Worm (Caenorhabditis elegans) whole organism, young adult: ENCODE data around the gene M117.4.

Experiments used
- B0261.1 ChIP-seq: sonication (generic microtip); optimal IDR thresholded peaks from 2 replicates; lab custom pipeline; 2016; ENCODE audit warnings: mild to moderate bottlenecking, missing genetic modification characterization, moderate library complexity, missing compliant biosample characterization
- B0336.3 ChIP-seq: fragments of 200-800 bp; sonication (Bioruptor generic); IDR thresholded peaks from 2 replicates; pipeline ENCODE4 v1.3.6; 2022; ENCODE audit warnings: missing genetic modification characterization, missing compliant biosample characterization
- C06A6.2 ChIP-seq: fragments of 200-800 bp; sonication (Bioruptor generic); conservative IDR thresholded peaks from 2 replicates; pipeline ENCODE4 v1.3.6; 2022; ENCODE audit warnings: missing genetic modification characterization, missing compliant biosample characterization
- F10E7.11 ChIP-seq: sonication (generic microtip); optimal IDR thresholded peaks from 2 replicates; lab custom pipeline; 2017; ENCODE audit warnings: mild to moderate bottlenecking, missing genetic modification characterization, moderate library complexity, missing compliant biosample characterization
- F23B12.7 ChIP-seq: sonication (generic microtip); optimal IDR thresholded peaks from 2 replicates; lab custom pipeline; 2017; ENCODE audit warnings: missing genetic modification characterization, mild to moderate bottlenecking, missing compliant biosample characterization, antibody characterized with exemption, moderate library complexity; ENCODE audit not compliant: insufficient read depth
- F39B2.1 ChIP-seq: fragments of 200-800 bp; sonication (Bioruptor generic); IDR thresholded peaks from 2 replicates; pipeline ENCODE4 v1.3.6; 2022; ENCODE audit warnings: missing genetic modification reagents, missing genetic modification characterization, missing compliant biosample characterization
- F55B11.4 ChIP-seq: sonication (generic microtip); optimal IDR thresholded peaks from 2 replicates; lab custom pipeline; 2016; ENCODE audit warnings: missing compliant biosample characterization, missing genetic modification characterization, borderline replicate concordance; ENCODE audit not compliant: insufficient read depth
- F57C9.4 ChIP-seq: sonication (generic microtip); optimal IDR thresholded peaks from 2 replicates; lab custom pipeline; 2017; ENCODE audit warnings: mild to moderate bottlenecking, missing genetic modification characterization, missing compliant biosample characterization
- K11D2.4 ChIP-seq: fragments of 200-800 bp; sonication (Bioruptor generic); IDR thresholded peaks from 2 replicates; pipeline ENCODE4 v1.3.6; 2022; ENCODE audit warnings: missing genetic modification reagents, missing genetic modification characterization, missing compliant biosample characterization
- K12H6.12 ChIP-seq: fragments of 200-800 bp; sonication (Bioruptor generic); optimal IDR thresholded peaks from 2 replicates; lab custom pipeline; 2018; ENCODE audit warnings: mild to moderate bottlenecking, missing genetic modification characterization, missing compliant biosample characterization
- Y67H2A.10 ChIP-seq: fragments of 200-800 bp; sonication (Bioruptor generic); conservative IDR thresholded peaks from 2 replicates; pipeline ENCODE4 v1.3.6; 2022; ENCODE audit warnings: missing genetic modification reagents, missing genetic modification characterization, missing compliant biosample characterization
- Y79H2A.3 ChIP-seq: fragments of 200-800 bp; sonication (Bioruptor generic); conservative IDR thresholded peaks from 2 replicates; pipeline ENCODE4 v1.3.6; 2022; ENCODE audit warnings: missing genetic modification reagents, missing genetic modification characterization, missing compliant biosample characterization
- ZK185.1 ChIP-seq: sonication (generic microtip); optimal IDR thresholded peaks from 2 replicates; lab custom pipeline; 2016; ENCODE audit warnings: mild to moderate bottlenecking, missing genetic modification characterization, missing compliant biosample characterization; ENCODE audit not compliant: poor library complexity, severe bottlenecking
- attf-5 ChIP-seq: fragments of 200-800 bp; sonication (Bioruptor generic); optimal IDR thresholded peaks from 2 replicates; lab custom pipeline; 2018; ENCODE audit warnings: mild to moderate bottlenecking, missing genetic modification characterization, missing compliant biosample characterization
- attf-6 ChIP-seq: fragments of 200-800 bp; sonication (Bioruptor generic); IDR thresholded peaks from 2 replicates; pipeline ENCODE4 v1.3.6; 2022; ENCODE audit warnings: missing genetic modification reagents, missing genetic modification characterization, missing compliant biosample characterization
- ceh-27 ChIP-seq: fragments of 200-800 bp; sonication (Bioruptor generic); optimal IDR thresholded peaks from 2 replicates; lab custom pipeline; 2018; ENCODE audit warnings: mild to moderate bottlenecking, missing genetic modification characterization, moderate library complexity, missing compliant biosample characterization
- ceh-58 ChIP-seq: fragments of 200-800 bp; sonication (Bioruptor generic); IDR thresholded peaks from 2 replicates; pipeline ENCODE4 v1.3.6; 2022; ENCODE audit warnings: missing genetic modification characterization, missing compliant biosample characterization
- ceh-91 ChIP-seq: fragments of 200-800 bp; sonication (Bioruptor generic); IDR thresholded peaks from 2 replicates; pipeline ENCODE4 v1.3.6; 2022; ENCODE audit warnings: missing genetic modification reagents, missing genetic modification characterization, missing compliant biosample characterization
- ets-4 ChIP-seq: fragments of 200-800 bp; sonication (Bioruptor generic); optimal IDR thresholded peaks from 2 replicates; lab custom pipeline; 2018; ENCODE audit warnings: mild to moderate bottlenecking, missing genetic modification characterization, missing compliant biosample characterization
- gei-17 ChIP-seq: fragments of 200-800 bp; sonication (Bioruptor generic); optimal IDR thresholded peaks from 2 replicates; lab custom pipeline; 2018; ENCODE audit warnings: mild to moderate bottlenecking, missing genetic modification characterization, missing compliant biosample characterization
- hmg-1.2 ChIP-seq: fragments of 200-800 bp; sonication (Bioruptor generic); IDR thresholded peaks from 2 replicates; pipeline ENCODE4 v1.3.6; 2022; ENCODE audit warnings: missing genetic modification reagents, missing genetic modification characterization, missing compliant biosample characterization
- hrde-1 ChIP-seq: sonication (generic microtip); optimal IDR thresholded peaks from 2 replicates; lab custom pipeline; 2016; ENCODE audit warnings: missing genetic modification characterization, mild to moderate bottlenecking, missing compliant biosample characterization, moderate library complexity, missing genotype, missing genetic modification reagents, borderline replicate concordance
- hsf-1 ChIP-seq: fragments of 200-800 bp; sonication (Bioruptor generic); IDR thresholded peaks from 2 replicates; pipeline ENCODE4 v1.3.6; 2022; ENCODE audit warnings: missing genetic modification reagents, missing genetic modification characterization, missing compliant biosample characterization
- lsl-1 ChIP-seq: fragments of 200-800 bp; sonication (Bioruptor generic); optimal IDR thresholded peaks from 2 replicates; lab custom pipeline; 2018; ENCODE audit warnings: mild to moderate bottlenecking, missing genetic modification characterization, moderate library complexity, missing compliant biosample characterization
- lsy-27 ChIP-seq: sonication (generic microtip); optimal IDR thresholded peaks from 2 replicates; lab custom pipeline; 2017; ENCODE audit warnings: missing genetic modification characterization, mild to moderate bottlenecking, missing compliant biosample characterization, antibody characterized with exemption, missing genotype, borderline replicate concordance; ENCODE audit not compliant: insufficient read depth
- mcd-1 ChIP-seq: fragments of 200-800 bp; sonication (Bioruptor generic); IDR thresholded peaks from 2 replicates; pipeline ENCODE4 v1.3.6; 2022; ENCODE audit warnings: missing genetic modification reagents, missing genetic modification characterization, missing compliant biosample characterization
- mel-28 ChIP-seq: sonication (generic microtip); optimal IDR thresholded peaks from 2 replicates; lab custom pipeline; 2016; ENCODE audit warnings: borderline replicate concordance, mild to moderate bottlenecking, missing genetic modification characterization, missing compliant biosample characterization
- mxl-1 ChIP-seq: sonication (generic microtip); optimal IDR thresholded peaks from 2 replicates; lab custom pipeline; 2016; ENCODE audit warnings: missing genetic modification characterization, missing compliant biosample characterization
- nhr-120 ChIP-seq: fragments of 200-800 bp; sonication (Bioruptor generic); IDR thresholded peaks from 2 replicates; pipeline ENCODE4 v1.3.6; 2022; ENCODE audit warnings: missing genetic modification characterization, missing compliant biosample characterization
- nhr-27 ChIP-seq: fragments of 200-800 bp; sonication (Bioruptor generic); optimal IDR thresholded peaks from 2 replicates; lab custom pipeline; 2018; ENCODE audit warnings: mild to moderate bottlenecking, missing genetic modification characterization, moderate library complexity, missing compliant biosample characterization
- nhr-80 ChIP-seq: sonication (generic microtip); optimal IDR thresholded peaks from 2 replicates; lab custom pipeline; 2016; ENCODE audit warnings: missing genetic modification characterization, missing compliant biosample characterization
- pha-4 ChIP-seq: fragments of 150-350 bp; sonication (generic microtip); optimal IDR thresholded peaks from 2 replicates; lab custom pipeline; 2014; ENCODE audit warnings: missing biosample characterization, missing genetic modification reagents, missing genetic modification characterization
- rcor-1 ChIP-seq: fragments of 200-800 bp; sonication (Bioruptor generic); IDR thresholded peaks from 2 replicates; pipeline ENCODE4 v1.3.6; 2022; ENCODE audit warnings: missing genetic modification reagents, missing genetic modification characterization, missing compliant biosample characterization
- sea-2 ChIP-seq: fragments of 200-800 bp; sonication (Bioruptor generic); IDR thresholded peaks from 2 replicates; pipeline ENCODE4 v1.3.6; 2022; ENCODE audit warnings: missing genetic modification characterization, missing compliant biosample characterization
- snpc-1.3 ChIP-seq: sonication (generic microtip); optimal IDR thresholded peaks from 2 replicates; lab custom pipeline; 2017; ENCODE audit warnings: missing genetic modification characterization, mild to moderate bottlenecking, missing compliant biosample characterization, antibody characterized with exemption, moderate library complexity, missing genotype, missing genetic modification reagents; ENCODE audit not compliant: insufficient read depth
- snpc-3.4 ChIP-seq: sonication (generic microtip); optimal IDR thresholded peaks from 2 replicates; lab custom pipeline; 2017; ENCODE audit warnings: missing genetic modification characterization, mild to moderate bottlenecking, missing compliant biosample characterization, antibody characterized with exemption, moderate library complexity, missing genotype, missing genetic modification reagents
- snpc-4 ChIP-seq, 5 experiments: fragments of 150-350 bp in 1 of 5; sonication (generic microtip) in 4 of 5; optimal IDR thresholded peaks; 2 replicates each; lab custom pipeline; 2014 to 2018; ENCODE audit warnings: missing genetic modification characterization in 5 of 5, missing biosample characterization in 3 of 5, antibody characterized with exemption in 2 of 5, mild to moderate bottlenecking in 2 of 5, missing compliant biosample characterization in 2 of 5, missing genotype in 2 of 5, moderate library complexity in 2 of 5, missing genetic modification reagents in 1 of 5
- tlf-1 ChIP-seq: fragments of 200-800 bp; sonication (Bioruptor generic); optimal IDR thresholded peaks from 2 replicates; lab custom pipeline; 2018; ENCODE audit warnings: mild to moderate bottlenecking, missing genetic modification characterization, missing compliant biosample characterization
- ztf-22 ChIP-seq: fragments of 200-800 bp; sonication (Bioruptor generic); optimal IDR thresholded peaks from 2 replicates; lab custom pipeline; 2018; ENCODE audit warnings: mild to moderate bottlenecking, missing genetic modification characterization, moderate library complexity, missing compliant biosample characterization
- ztf-25 ChIP-seq: fragments of 200-800 bp; sonication (Bioruptor generic); IDR thresholded peaks from 2 replicates; pipeline ENCODE4 v1.3.6; 2022; ENCODE audit warnings: missing genetic modification reagents, missing genetic modification characterization, missing compliant biosample characterization

Gene M117.4

ce11 chrIV:11833456-11833855 is at the start of gene M117.4:
Gene M117.4, minus strand, starts transcription at chrIV:11833556.
- TF ChIP-seq B0261.1 (no peak), attf-6 (GFP tag; lab: Robert Waterston, UW) (no peak), F55B11.4 (tag; lab: Kevin White, UChicago) (no peak), ets-4 (no peak), C06A6.2 (GFP tag; lab: Robert Waterston, UW) (no peak), hmg-1.2 (no peak)

ce11 chrIV:11882534-11882933 is 49.2 kb upstream of the M117.4 start:
- no peak for TF ChIP-seq rcor-1 (GFP tag; lab: Robert Waterston, UW)
- no peak for TF ChIP-seq K11D2.4 (GFP tag; lab: Robert Waterston, UW)
- no peak for TF ChIP-seq ZK185.1
- TF ChIP-seq F57C9.4: no peak
- TF ChIP-seq ztf-25 (GFP tag; lab: Robert Waterston, UW): no peak
- no peak for TF ChIP-seq lsl-1
- no peak for TF ChIP-seq pha-4 (tag; lab: Kevin White, UChicago)
- no peak for TF ChIP-seq hrde-1 (tag; lab: Kevin White, UChicago)
- TF ChIP-seq K12H6.12: no peak
- TF ChIP-seq ceh-58 (GFP tag; lab: Robert Waterston, UW): no peak
- TF ChIP-seq snpc-3.4: no peak
- no peak for TF ChIP-seq F23B12.7
- TF ChIP-seq F39B2.1 (GFP tag; lab: Robert Waterston, UW): no peak
- TF ChIP-seq mcd-1: no peak
- no peak for TF ChIP-seq F55B11.4 (tag; lab: Kevin White, UChicago)
- no peak for TF ChIP-seq C06A6.2 (GFP tag; lab: Robert Waterston, UW)
- TF ChIP-seq Y67H2A.10: no peak
- no peak for TF ChIP-seq ceh-91 (GFP tag; lab: Robert Waterston, UW)
- no peak for TF ChIP-seq B0336.3
- TF ChIP-seq, all 124 proteins: peak for 0

- TF ChIP-seq F55B11.4 (tag; lab: Kevin White, UChicago) (no peak), snpc-3.4 (no peak)
- TF ChIP-seq, all 124 proteins: peak for 0
Observed at ce11 chrIV:11878249-11878648, 44.9 kb upstream of the M117.4 start, which contains the start of gene cutl-27. Gene cutl-27, plus strand, starts transcription at chrIV:11878549.

ce11 chrIV:11877674-11878073 is 44.3 kb upstream of the M117.4 start, which contains the start of gene pph-2:
Gene pph-2, minus strand, starts transcription at chrIV:11877774.
- TF ChIP-seq ztf-22 (GFP tag; lab: Kevin White, UChicago): no peak
- TF ChIP-seq, all 124 proteins: peak for 0

- no peak for TF ChIP-seq ceh-27 (GFP tag; lab: Kevin White, UChicago)
- no peak for TF ChIP-seq nhr-80 (tag; lab: Kevin White, UChicago)
- TF ChIP-seq lsl-1: no peak
- no peak for TF ChIP-seq attf-5 (GFP tag; lab: Kevin White, UChicago)
- no peak for TF ChIP-seq gei-17 (GFP tag; lab: Kevin White, UChicago)
- no peak for TF ChIP-seq Y79H2A.3 (GFP tag; lab: Robert Waterston, UW)
- no peak for TF ChIP-seq tlf-1 (GFP tag; lab: Kevin White, UChicago)
- no peak for TF ChIP-seq nhr-27
- TF ChIP-seq hsf-1 (GFP tag; lab: Robert Waterston, UW): no peak
- TF ChIP-seq sea-2: no peak
- TF ChIP-seq lsy-27: no peak
- no peak for TF ChIP-seq snpc-4 (GFP tag; optimal IDR thresholded peaks at IDR 0.05; lab: Kevin White, UChicago)
- no peak for TF ChIP-seq snpc-4 (tag; optimal IDR thresholded peaks at IDR 0.05; lab: Kevin White, UChicago)
- no peak for TF ChIP-seq ceh-91 (GFP tag; lab: Robert Waterston, UW)
- no peak for TF ChIP-seq snpc-1.3 (tag; lab: Kevin White, UChicago)
- TF ChIP-seq mxl-1 (tag; lab: Kevin White, UChicago): no peak
- no peak for TF ChIP-seq nhr-120 (GFP tag; lab: Robert Waterston, UW)
- no peak for TF ChIP-seq mel-28
- TF ChIP-seq F10E7.11 (tag; lab: Kevin White, UChicago): no peak
- no peak for TF ChIP-seq mcd-1
- TF ChIP-seq rcor-1 (GFP tag; lab: Robert Waterston, UW): no peak
Observed at ce11 chrIV:11871898-11872297, 38.5 kb upstream of the M117.4 start.
